Fruit fly (Drosophila melanogaster) whole organism, embryonic: ENCODE results near the gene Spt6.
A peak's percentile ranks its signal among the peaks of the same experiment; 100 is the strongest.

Experiments
- Abd-B ChIP-seq: fragments of 200-800 bp; sonication (Bioruptor generic); optimal IDR thresholded peaks from 2 replicates; lab custom pipeline; 2018; ENCODE audit warnings: missing biosample characterization, mild to moderate bottlenecking, missing genetic modification characterization, moderate library complexity
- Atf-2 ChIP-seq: fragments of 200-800 bp; sonication (Bioruptor generic); optimal IDR thresholded peaks from 2 replicates; lab custom pipeline; 2016; ENCODE audit warnings: missing biosample characterization, missing genetic modification characterization
- C15 ChIP-seq: fragments of 200-800 bp; sonication (Bioruptor generic); IDR thresholded peaks from 3 replicates; pipeline ENCODE4 v1.3.6; 2022; ENCODE audit warnings: missing biosample characterization, missing genetic modification characterization
- CG10147 ChIP-seq: fragments of 200-800 bp; sonication (Bioruptor generic); optimal IDR thresholded peaks from 2 replicates; lab custom pipeline; 2019; ENCODE audit warnings: missing biosample characterization, mild to moderate bottlenecking, missing genetic modification characterization, moderate library complexity
- CG11093 ChIP-seq: fragments of 200-800 bp; sonication (Bioruptor generic); IDR thresholded peaks from 3 replicates; pipeline ENCODE4 v1.3.6; 2022; ENCODE audit warnings: missing biosample characterization, missing genetic modification characterization
- CG1233 ChIP-seq: fragments of 200-800 bp; sonication (Bioruptor generic); optimal IDR thresholded peaks from 4 replicates; lab custom pipeline; 2018; ENCODE audit warnings: missing biosample characterization, mild to moderate bottlenecking, missing genetic modification characterization
- CG13424 ChIP-seq: fragments of 200-800 bp; sonication (Bioruptor generic); optimal IDR thresholded peaks from 2 replicates; lab custom pipeline; 2019; ENCODE audit warnings: missing biosample characterization, mild to moderate bottlenecking, missing genetic modification characterization, moderate library complexity
- CG13894 ChIP-seq: fragments of 200-800 bp; sonication (Bioruptor generic); optimal IDR thresholded peaks from 3 replicates; lab custom pipeline; 2018; ENCODE audit warnings: missing biosample characterization, mild to moderate bottlenecking, missing genetic modification characterization, moderate library complexity
- CG15073 ChIP-seq: fragments of 200-800 bp; sonication (Bioruptor generic); optimal IDR thresholded peaks from 2 replicates; lab custom pipeline; 2016; ENCODE audit warnings: missing biosample characterization, missing genetic modification characterization
- CG1529 ChIP-seq: fragments of 200-800 bp; sonication (Bioruptor generic); optimal IDR thresholded peaks from 3 replicates; lab custom pipeline; 2018; ENCODE audit warnings: missing biosample characterization, missing genetic modification characterization
- CG16863 ChIP-seq: fragments of 200-800 bp; sonication (Bioruptor generic); optimal IDR thresholded peaks from 3 replicates; lab custom pipeline; 2016; ENCODE audit warnings: missing biosample characterization, missing genetic modification characterization
- CG17186 ChIP-seq: fragments of 200-800 bp; sonication (Bioruptor generic); optimal IDR thresholded peaks from 3 replicates; lab custom pipeline; 2017; ENCODE audit warnings: missing biosample characterization, missing genetic modification reagents, missing genetic modification characterization
- CG2202 ChIP-seq: fragments of 200-800 bp; sonication (Bioruptor generic); optimal IDR thresholded peaks from 2 replicates; lab custom pipeline; 2018; ENCODE audit warnings: missing biosample characterization, mild to moderate bottlenecking, missing genetic modification characterization
- CG4328 ChIP-seq: fragments of 200-800 bp; sonication (Bioruptor generic); optimal IDR thresholded peaks from 3 replicates; lab custom pipeline; 2017; ENCODE audit warnings: missing biosample characterization, missing genetic modification reagents, missing genetic modification characterization
- CG4730 ChIP-seq: fragments of 200-800 bp; sonication (Bioruptor generic); IDR thresholded peaks from 2 replicates; pipeline ENCODE4 v1.3.6; 2022; ENCODE audit warnings: missing biosample characterization, missing genetic modification characterization
- CG5245 ChIP-seq: fragments of 200-800 bp; sonication (Bioruptor generic); optimal IDR thresholded peaks from 3 replicates; lab custom pipeline; 2016; ENCODE audit warnings: missing biosample characterization, missing genetic modification characterization
- CG5953 ChIP-seq: fragments of 200-800 bp; sonication (Bioruptor generic); IDR thresholded peaks from 2 replicates; pipeline ENCODE4 v1.3.6; 2022; ENCODE audit warnings: missing biosample characterization, missing genetic modification characterization
- CG6175 ChIP-seq: fragments of 200-800 bp; sonication (Bioruptor generic); IDR thresholded peaks from 3 replicates; pipeline ENCODE4 v1.3.6; 2022; ENCODE audit warnings: missing biosample characterization, missing genetic modification characterization
- CG7963 ChIP-seq: fragments of 200-800 bp; sonication (Bioruptor generic); IDR thresholded peaks from 3 replicates; pipeline ENCODE4 v1.3.6; 2022; ENCODE audit warnings: missing biosample characterization, missing genetic modification characterization; ENCODE audit not compliant: partially characterized antibody
- CG8944 ChIP-seq: fragments of 200-800 bp; sonication (Bioruptor generic); optimal IDR thresholded peaks from 3 replicates; lab custom pipeline; 2016; ENCODE audit warnings: missing biosample characterization, missing genetic modification characterization
- Camta ChIP-seq: fragments of 200-800 bp; sonication (Bioruptor generic); optimal IDR thresholded peaks from 2 replicates; lab custom pipeline; 2016; ENCODE audit warnings: missing biosample characterization, missing genetic modification characterization
- CkIIα-i1 ChIP-seq: fragments of 200-800 bp; sonication (Bioruptor generic); IDR thresholded peaks from 2 replicates; pipeline ENCODE4 v1.3.6; 2022; ENCODE audit warnings: missing biosample characterization, missing genetic modification characterization
- Dad ChIP-seq: fragments of 200-800 bp; sonication (Bioruptor generic); optimal IDR thresholded peaks from 3 replicates; lab custom pipeline; 2016; ENCODE audit warnings: missing biosample characterization, missing genetic modification characterization
- Dbx ChIP-seq: fragments of 200-800 bp; sonication (Bioruptor generic); IDR thresholded peaks from 3 replicates; pipeline ENCODE4 v1.3.6; 2022; ENCODE audit warnings: missing biosample characterization, missing genetic modification characterization
- Hmr ChIP-seq: fragments of 200-800 bp; sonication (Bioruptor generic); optimal IDR thresholded peaks from 3 replicates; lab custom pipeline; 2017; ENCODE audit warnings: mild to moderate bottlenecking, missing biosample characterization, missing genetic modification reagents, missing genetic modification characterization
- Lpt ChIP-seq: fragments of >200 bp; optimal IDR thresholded peaks from 2 replicates; lab custom pipeline; 2018; ENCODE audit warnings: missing biosample characterization, missing genetic modification characterization
- Mes4 ChIP-seq: fragments of 200-800 bp; sonication (Bioruptor generic); optimal IDR thresholded peaks from 2 replicates; lab custom pipeline; 2016; ENCODE audit warnings: missing biosample characterization, missing genetic modification characterization
- NK7.1 ChIP-seq: fragments of 200-800 bp; sonication (Bioruptor generic); optimal IDR thresholded peaks from 3 replicates; lab custom pipeline; 2016; ENCODE audit warnings: missing biosample characterization, missing genetic modification characterization
- Ssrp ChIP-seq: fragments of 200-800 bp; sonication (Bioruptor generic); optimal IDR thresholded peaks from 2 replicates; lab custom pipeline; 2018; ENCODE audit warnings: missing biosample characterization, mild to moderate bottlenecking, missing genetic modification characterization, moderate library complexity
- Taf1 ChIP-seq: fragments of 200-800 bp; sonication (Bioruptor generic); IDR thresholded peaks from 2 replicates; pipeline ENCODE4 v1.3.6; 2022; ENCODE audit warnings: missing biosample characterization, missing genetic modification characterization
- Xrp1 ChIP-seq: fragments of 200-800 bp; sonication (Bioruptor generic); IDR thresholded peaks from 2 replicates; pipeline ENCODE4 v1.3.6; 2022; ENCODE audit warnings: missing biosample characterization, missing genetic modification characterization
- aop ChIP-seq: fragments of 200-800 bp; sonication (Bioruptor generic); IDR thresholded peaks from 2 replicates; pipeline ENCODE4 v1.3.6; 2022; ENCODE audit warnings: missing biosample characterization, missing genetic modification characterization
- br ChIP-seq: fragments of >200 bp; optimal IDR thresholded peaks from 2 replicates; lab custom pipeline; 2017
- fd96Cb ChIP-seq: fragments of 200-800 bp; sonication (Bioruptor generic); optimal IDR thresholded peaks from 2 replicates; lab custom pipeline; 2018; ENCODE audit warnings: missing biosample characterization, mild to moderate bottlenecking, missing genetic modification characterization, moderate library complexity
- ftz-f1 ChIP-seq: fragments of 200-800 bp; sonication (Bioruptor generic); optimal IDR thresholded peaks from 2 replicates; lab custom pipeline; 2016; ENCODE audit warnings: missing biosample characterization, missing genetic modification characterization
- gcm2 ChIP-seq: fragments of 200-800 bp; sonication (Bioruptor generic); optimal IDR thresholded peaks from 2 replicates; lab custom pipeline; 2016; ENCODE audit warnings: missing biosample characterization, missing genetic modification characterization
- grau ChIP-seq: fragments of 200-800 bp; optimal IDR thresholded peaks from 3 replicates; lab custom pipeline; 2019; ENCODE audit warnings: missing biosample characterization, mild to moderate bottlenecking, missing genetic modification characterization, moderate library complexity
- lbe ChIP-seq: fragments of 200-800 bp; sonication (Bioruptor generic); optimal IDR thresholded peaks from 2 replicates; lab custom pipeline; 2016; ENCODE audit warnings: missing biosample characterization, mild to moderate bottlenecking, missing genetic modification characterization
- mld ChIP-seq: fragments of 200-800 bp; sonication (Bioruptor generic); IDR thresholded peaks from 3 replicates; pipeline ENCODE4 v1.3.6; 2022; ENCODE audit warnings: missing biosample characterization, missing genetic modification characterization; ENCODE audit not compliant: partially characterized antibody
- phol ChIP-seq: fragments of 200-800 bp; sonication (Bioruptor generic); optimal IDR thresholded peaks from 3 replicates; lab custom pipeline; 2018; ENCODE audit warnings: missing biosample characterization, mild to moderate bottlenecking, missing genetic modification characterization, moderate library complexity
- pros ChIP-seq: fragments of 200-800 bp; sonication (Bioruptor generic); optimal IDR thresholded peaks from 3 replicates; lab custom pipeline; 2019; ENCODE audit warnings: missing biosample characterization, mild to moderate bottlenecking, missing genetic modification characterization, moderate library complexity
- ro ChIP-seq: fragments of 200-800 bp; sonication (Bioruptor generic); IDR thresholded peaks from 2 replicates; pipeline ENCODE4 v1.3.6; 2022; ENCODE audit warnings: missing biosample characterization, missing genetic modification characterization
- run ChIP-seq: fragments of 200-800 bp; sonication (Bioruptor generic); optimal IDR thresholded peaks from 3 replicates; lab custom pipeline; 2018; ENCODE audit warnings: missing biosample characterization, mild to moderate bottlenecking, missing genetic modification characterization
- salm ChIP-seq: fragments of 200-800 bp; sonication (Bioruptor generic); optimal IDR thresholded peaks from 2 replicates; lab custom pipeline; 2018; ENCODE audit warnings: missing biosample characterization, mild to moderate bottlenecking, missing genetic modification characterization
- schlank ChIP-seq: fragments of 200-800 bp; sonication (Bioruptor generic); optimal IDR thresholded peaks from 2 replicates; lab custom pipeline; 2018; ENCODE audit warnings: missing biosample characterization, mild to moderate bottlenecking, missing genetic modification characterization
- shn ChIP-seq: fragments of 200-800 bp; sonication (Bioruptor generic); optimal IDR thresholded peaks from 3 replicates; lab custom pipeline; 2016; ENCODE audit warnings: missing biosample characterization, missing genetic modification characterization
- sima ChIP-seq: fragments of 200-800 bp; sonication (Bioruptor generic); optimal IDR thresholded peaks from 2 replicates; lab custom pipeline; 2016; ENCODE audit warnings: missing biosample characterization, missing genetic modification characterization
- sisA ChIP-seq: fragments of 200-800 bp; sonication (Bioruptor generic); IDR thresholded peaks from 2 replicates; pipeline ENCODE4 v1.3.6; 2022; ENCODE audit warnings: missing biosample characterization, missing genetic modification characterization
- stc ChIP-seq: fragments of 200-800 bp; sonication (Bioruptor generic); IDR thresholded peaks from 2 replicates; pipeline ENCODE4 v1.3.6; 2022; ENCODE audit warnings: missing biosample characterization, missing genetic modification characterization
- twi ChIP-seq: fragments of 200-800 bp; optimal IDR thresholded peaks from 2 replicates; lab custom pipeline; 2019; ENCODE audit warnings: missing biosample characterization, mild to moderate bottlenecking, missing genetic modification characterization, moderate library complexity
- vvl ChIP-seq: fragments of 200-800 bp; sonication (Bioruptor generic); IDR thresholded peaks from 2 replicates; pipeline ENCODE4 v1.3.6; 2022; ENCODE audit warnings: missing biosample characterization, missing genetic modification characterization
- wek ChIP-seq: fragments of 200-800 bp; sonication (Bioruptor generic); optimal IDR thresholded peaks from 3 replicates; lab custom pipeline; 2018; ENCODE audit warnings: missing biosample characterization, mild to moderate bottlenecking, missing genetic modification characterization, moderate library complexity

Spt6 gene

DNA sequence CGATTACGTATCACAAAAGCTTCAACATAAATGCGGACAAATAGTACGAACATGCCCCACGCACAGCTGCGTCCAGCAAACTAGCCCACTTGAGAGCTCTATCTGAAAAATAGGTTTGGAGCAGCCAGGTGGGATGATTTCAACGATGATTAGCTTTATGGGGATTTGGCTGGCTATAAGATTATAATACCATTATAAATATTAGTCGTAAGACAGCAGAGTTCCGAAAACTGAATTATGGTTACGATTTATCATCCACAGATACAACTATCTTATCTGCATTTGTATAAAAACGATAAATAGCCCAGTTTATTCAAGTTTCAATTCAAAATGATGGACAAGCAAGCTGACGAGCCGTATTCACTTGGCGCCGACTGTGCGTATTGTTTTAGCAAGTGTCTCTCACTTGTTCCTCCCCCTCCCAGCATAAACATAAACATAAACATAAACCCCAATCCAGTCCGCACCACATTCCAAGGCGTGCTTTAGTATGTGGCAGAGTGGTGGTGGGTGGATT, 3.9 kb upstream of the Spt6 start (continued):
- TF ChIP-seq Dbx: peak; percentile 55
- TF ChIP-seq CG16863 (GFP tag; lab: Kevin White, UChicago): peak; percentile 35
- no peak for TF ChIP-seq CG8944 (GFP tag; lab: Kevin White, UChicago)
- TF ChIP-seq CG15073 (GFP tag; lab: Kevin White, UChicago): no peak
- peak; percentile 66 for TF ChIP-seq Abd-B (GFP tag; lab: Kevin White, UChicago)
- TF ChIP-seq C15: no peak
- TF ChIP-seq lbe: no peak
- peak; percentile 38 for TF ChIP-seq CG5245
- TF ChIP-seq CG10147: peak; percentile 87
- TF ChIP-seq grau (tag; lab: Kevin White, UChicago): peak; percentile 83
- peak; percentile 69 for TF ChIP-seq CG1233 (GFP tag; lab: Kevin White, UChicago)
- TF ChIP-seq CG13424 (tag; lab: Kevin White, UChicago): peak; percentile 78
- no peak for TF ChIP-seq CG7963 (GFP tag; lab: Robert Waterston, UW)
- peak; percentile 4 for TF ChIP-seq shn
- TF ChIP-seq Dad (GFP tag; lab: Kevin White, UChicago): no peak
- TF ChIP-seq mld (GFP tag; lab: Robert Waterston, UW): no peak
- peak; percentile 60 for TF ChIP-seq Ssrp
- TF ChIP-seq CG11093 (GFP tag; lab: Robert Waterston, UW): peak; percentile 58; the same call in 1 of the 3 replicates
- peak; percentile 55; the same call in 1 of the 2 replicates for TF ChIP-seq Xrp1 (GFP tag; lab: Robert Waterston, UW)
- peak; percentile 58 for TF ChIP-seq CG4328 (GFP tag; lab: Kevin White, UChicago)
- TF ChIP-seq salm (tag; lab: Kevin White, UChicago): peak; percentile 66
- TF ChIP-seq Atf-2: peak; percentile 24
- TF ChIP-seq Lpt (GFP tag; lab: Kevin White, UChicago): no peak
- TF ChIP-seq twi (tag; lab: Kevin White, UChicago): peak; percentile 23
- TF ChIP-seq CG13894: peak; percentile 51
- TF ChIP-seq CG2202 (tag; lab: Kevin White, UChicago): no peak
- no peak for TF ChIP-seq pros (GFP tag; lab: Kevin White, UChicago)
- TF ChIP-seq Taf1 (GFP tag; lab: Robert Waterston, UW): no peak
- no peak for TF ChIP-seq sima (GFP tag; lab: Kevin White, UChicago)
- no peak for TF ChIP-seq br (lab: Kevin White, UChicago)
- TF ChIP-seq ftz-f1 (GFP tag; lab: Kevin White, UChicago): no peak
- TF ChIP-seq Camta: peak; percentile 44
- TF ChIP-seq phol (tag; lab: Kevin White, UChicago): peak; percentile 84
- peak; percentile 6 for TF ChIP-seq gcm2
- no peak for TF ChIP-seq NK7.1 (GFP tag; lab: Kevin White, UChicago)
- peak; percentile 24 for TF ChIP-seq CG1529 (GFP tag; lab: Kevin White, UChicago)
- TF ChIP-seq vvl (GFP tag; lab: Robert Waterston, UW): no peak; the same call in 1 of the 2 replicates
- peak; percentile 72 for TF ChIP-seq schlank (tag; lab: Kevin White, UChicago)
- TF ChIP-seq CG17186 (GFP tag; lab: Kevin White, UChicago): peak; percentile 17
- no peak for TF ChIP-seq CG5953 (GFP tag; lab: Robert Waterston, UW)
- TF ChIP-seq CG6175: peak; percentile 45; the same call in 1 of the 3 replicates
- peak; percentile 64 for TF ChIP-seq stc (GFP tag; lab: Robert Waterston, UW)
- peak; percentile 71 for TF ChIP-seq run (tag; lab: Kevin White, UChicago)
- TF ChIP-seq fd96Cb (tag; lab: Kevin White, UChicago): peak; percentile 69
- TF ChIP-seq ro: no peak
- TF ChIP-seq sisA (GFP tag; lab: Robert Waterston, UW): peak; percentile 61
- no peak for TF ChIP-seq Mes4 (GFP tag; lab: Kevin White, UChicago)
- peak; percentile 20 for TF ChIP-seq wek
- TF ChIP-seq CkIIα-i1 (GFP tag; lab: Robert Waterston, UW): no peak
- TF ChIP-seq Hmr (GFP tag; lab: Kevin White, UChicago): peak; percentile 88
- peak; percentile 49; the same call in 1 of the 2 replicates for TF ChIP-seq CG4730 (GFP tag; lab: Robert Waterston, UW)
- no peak for TF ChIP-seq aop
